Worm (Caenorhabditis elegans) whole organism, L4 larva: ENCODE data around the gene sucg-1.

Experiments used
- T20F7.1 ChIP-seq: fragments of 200-800 bp; sonication (Bioruptor generic); optimal IDR thresholded peaks from 2 replicates; lab custom pipeline; 2018; ENCODE audit warnings: mild to moderate bottlenecking, missing genetic modification characterization, missing compliant biosample characterization
- Y105C5A.15 ChIP-seq: fragments of 200-800 bp; sonication (Bioruptor generic); IDR thresholded peaks from 2 replicates; pipeline ENCODE4 v1.3.6; 2022; ENCODE audit warnings: missing genetic modification characterization, missing compliant biosample characterization
- ZK546.5 ChIP-seq, 2 experiments: sonication (generic microtip); optimal IDR thresholded peaks; 2 replicates each; lab custom pipeline; 2017; ENCODE audit warnings: missing biosample characterization in 2 of 2, missing genetic modification characterization in 2 of 2
- aly-2 ChIP-seq: sonication (generic microtip); optimal IDR thresholded peaks from 2 replicates; lab custom pipeline; 2018; ENCODE audit warnings: missing biosample characterization, missing genetic modification characterization
- arid-1 ChIP-seq: fragments of 200-800 bp; sonication (Bioruptor generic); conservative IDR thresholded peaks from 2 replicates; pipeline ENCODE4 v1.3.6; 2022; ENCODE audit warnings: missing genetic modification reagents, missing genetic modification characterization, missing compliant biosample characterization
- ceh-28 ChIP-seq: fragments of 150-350 bp; optimal IDR thresholded peaks from 2 replicates; lab custom pipeline; 2014; ENCODE audit warnings: missing biosample characterization, missing genetic modification reagents, missing genetic modification characterization
- ceh-32 ChIP-seq: sonication (generic microtip); optimal IDR thresholded peaks from 2 replicates; lab custom pipeline; 2016; ENCODE audit warnings: mild to moderate bottlenecking, missing genetic modification characterization, missing compliant biosample characterization; ENCODE audit not compliant: poor library complexity
- ceh-62 ChIP-seq: sonication (generic microtip); optimal IDR thresholded peaks from 2 replicates; lab custom pipeline; 2017; ENCODE audit warnings: missing biosample characterization, missing genetic modification characterization
- ctbp-1 ChIP-seq: fragments of 200-800 bp; sonication (Bioruptor generic); IDR thresholded peaks from 2 replicates; pipeline ENCODE4 v1.3.6; 2022; ENCODE audit warnings: missing genetic modification reagents, missing genetic modification characterization, missing compliant biosample characterization
- daf-16 ChIP-seq, 3 experiments: sonication (generic microtip); optimal IDR thresholded peaks; 2 replicates each; lab custom pipeline; 2016 to 2017; ENCODE audit warnings: missing genetic modification characterization in 3 of 3, missing genetic modification reagents in 3 of 3, mild to moderate bottlenecking in 2 of 3, missing compliant biosample characterization in 2 of 3, missing biosample characterization in 1 of 3, moderate library complexity in 1 of 3
- daf-8 ChIP-seq: fragments of 200-800 bp; sonication (Bioruptor generic); IDR thresholded peaks from 2 replicates; pipeline ENCODE4 v1.3.6; 2022; ENCODE audit warnings: missing genetic modification characterization, missing compliant biosample characterization
- dmd-8 ChIP-seq: fragments of 200-800 bp; sonication (Bioruptor generic); IDR thresholded peaks from 2 replicates; pipeline ENCODE4 v1.3.6; 2022; ENCODE audit warnings: missing genetic modification characterization, missing compliant biosample characterization
- dpl-1 ChIP-seq: fragments of 150-350 bp; optimal IDR thresholded peaks from 2 replicates; lab custom pipeline; 2014; ENCODE audit warnings: missing biosample characterization, missing genetic modification reagents, missing genetic modification characterization
- duxl-1 ChIP-seq: sonication (generic microtip); optimal IDR thresholded peaks from 2 replicates; lab custom pipeline; 2016; ENCODE audit warnings: mild to moderate bottlenecking, missing genetic modification characterization, moderate library complexity, missing compliant biosample characterization; ENCODE audit not compliant: poor library complexity
- dve-1 ChIP-seq: sonication (generic microtip); optimal IDR thresholded peaks from 2 replicates; lab custom pipeline; 2017; ENCODE audit warnings: antibody characterized with exemption, mild to moderate bottlenecking, missing genetic modification characterization, missing compliant biosample characterization; ENCODE audit not compliant: insufficient read depth
- fos-1 ChIP-seq: fragments of 150-350 bp; optimal IDR thresholded peaks from 2 replicates; lab custom pipeline; 2014; ENCODE audit warnings: missing biosample characterization, missing genetic modification characterization
- gei-8 ChIP-seq: fragments of 200-800 bp; sonication (Bioruptor generic); optimal IDR thresholded peaks from 2 replicates; lab custom pipeline; 2018; ENCODE audit warnings: mild to moderate bottlenecking, missing genetic modification characterization, missing compliant biosample characterization
- hif-1 ChIP-seq, 2 experiments: sonication (generic microtip); optimal IDR thresholded peaks; 2 replicates each; lab custom pipeline; 2016 to 2017; ENCODE audit warnings: missing compliant biosample characterization in 2 of 2, missing genetic modification characterization in 2 of 2, missing genetic modification reagents in 2 of 2, missing genotype in 2 of 2, mild to moderate bottlenecking in 1 of 2
- lin-39 ChIP-seq: fragments of 150-350 bp; optimal IDR thresholded peaks from 2 replicates; lab custom pipeline; 2014; ENCODE audit warnings: missing biosample characterization, missing genetic modification reagents, missing genetic modification characterization
- mdt-29 ChIP-seq: fragments of 200-800 bp; sonication (Bioruptor generic); IDR thresholded peaks from 2 replicates; pipeline ENCODE4 v1.3.6; 2022; ENCODE audit warnings: missing genetic modification reagents, missing genetic modification characterization, missing compliant biosample characterization
- nhr-111 ChIP-seq: fragments of 200-800 bp; sonication (Bioruptor generic); optimal IDR thresholded peaks from 2 replicates; lab custom pipeline; 2018; ENCODE audit warnings: mild to moderate bottlenecking, missing genetic modification characterization, missing compliant biosample characterization
- rbr-2 ChIP-seq: sonication (generic microtip); optimal IDR thresholded peaks from 2 replicates; lab custom pipeline; 2016; ENCODE audit warnings: missing genotype, missing genetic modification characterization, missing compliant biosample characterization
- saeg-2 ChIP-seq: fragments of 200-800 bp; sonication (Bioruptor generic); IDR thresholded peaks from 2 replicates; pipeline ENCODE4 v1.3.6; 2022; ENCODE audit warnings: missing genetic modification reagents, missing genetic modification characterization, missing compliant biosample characterization
- set-16 ChIP-seq: fragments of 200-800 bp; sonication (Bioruptor generic); IDR thresholded peaks from 2 replicates; pipeline ENCODE4 v1.3.6; 2022; ENCODE audit warnings: missing genetic modification reagents, missing genetic modification characterization, missing compliant biosample characterization
- snpc-1.2 ChIP-seq: fragments of 200-800 bp; sonication (Bioruptor generic); IDR thresholded peaks from 2 replicates; pipeline ENCODE4 v1.3.6; 2022; ENCODE audit warnings: missing genetic modification reagents, missing genetic modification characterization, missing compliant biosample characterization
- snpc-4 ChIP-seq: fragments of 150-350 bp; optimal IDR thresholded peaks from 2 replicates; lab custom pipeline; 2014; ENCODE audit warnings: missing biosample characterization, missing genetic modification characterization
- unc-130 ChIP-seq: sonication (generic microtip); optimal IDR thresholded peaks from 2 replicates; lab custom pipeline; 2016; ENCODE audit warnings: missing genetic modification reagents, missing genetic modification characterization, missing compliant biosample characterization
- unc-39 ChIP-seq: sonication (generic microtip); optimal IDR thresholded peaks from 2 replicates; lab custom pipeline; 2017; ENCODE audit warnings: missing biosample characterization, missing genetic modification characterization
- unc-62 ChIP-seq, 3 experiments: fragments of 150-350 bp in 1 of 3; sonication (generic microtip); optimal IDR thresholded peaks in 2 of 3; peaks in 1 of 3; 1 replicate in 1 of 3; 2 replicates in 2 of 3; lab custom pipeline; 2014 to 2017; ENCODE audit warnings: missing biosample characterization in 3 of 3, missing genetic modification characterization in 3 of 3, missing genetic modification reagents in 3 of 3, missing genotype in 1 of 3
- vab-7 ChIP-seq: fragments of 200-800 bp; sonication (Bioruptor generic); IDR thresholded peaks from 2 replicates; pipeline ENCODE4 v1.3.6; 2022; ENCODE audit warnings: missing genetic modification reagents, missing genetic modification characterization, missing compliant biosample characterization
- zfp-2 ChIP-seq: sonication (generic microtip); optimal IDR thresholded peaks from 2 replicates; lab custom pipeline; 2016; ENCODE audit warnings: mild to moderate bottlenecking, missing genetic modification characterization, missing compliant biosample characterization
- ztf-11 ChIP-seq: fragments of 150-350 bp; optimal IDR thresholded peaks from 2 replicates; lab custom pipeline; 2014; ENCODE audit warnings: missing biosample characterization, missing genetic modification characterization
- ztf-7 ChIP-seq: fragments of 150-350 bp; optimal IDR thresholded peaks from 2 replicates; lab custom pipeline; 2014; ENCODE audit warnings: missing biosample characterization, missing genetic modification characterization

sucg-1 gene

DNA sequence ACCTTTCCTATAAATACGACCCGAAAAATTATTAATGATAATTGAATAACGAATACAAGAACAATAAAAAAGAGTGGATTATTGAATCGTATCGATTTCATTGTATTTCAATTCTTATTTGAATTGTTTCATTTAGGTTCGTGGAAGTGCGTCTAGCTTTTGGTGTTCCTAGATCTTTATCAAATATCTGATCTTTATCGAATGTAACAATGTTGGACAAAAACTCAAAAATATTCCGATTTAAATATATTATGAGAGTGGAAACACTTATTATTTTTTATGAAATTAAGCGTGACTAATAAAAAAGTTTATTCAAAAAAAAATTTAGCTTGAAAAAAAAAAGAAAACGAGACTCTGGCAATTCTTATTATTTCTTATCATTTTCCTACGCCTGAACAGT, 3.2 kb downstream of the sucg-1 start, which contains the start of the genes C50F7.9 and C50F7.3:
Gene C50F7.9 (minus strand): TSS at position 101 of the 400 bp plus-strand sequence.
Gene C50F7.3 (plus strand): TSS at position 370 of the 400 bp plus-strand sequence.
- TF ChIP-seq snpc-4 (tag; lab: Kevin White, UChicago) (no peak), snpc-1.2 (no peak), ctbp-1 (GFP tag; lab: Robert Waterston, UW) (no peak), duxl-1 (tag; lab: Kevin White, UChicago) (no peak), rbr-2 (tag; lab: Kevin White, UChicago) (no peak), gei-8 (GFP tag; lab: Kevin White, UChicago) (no peak), ceh-62 (tag; lab: Kevin White, UChicago) (no peak), dpl-1 (GFP tag; lab: Kevin White, UChicago) (no peak)

DNA sequence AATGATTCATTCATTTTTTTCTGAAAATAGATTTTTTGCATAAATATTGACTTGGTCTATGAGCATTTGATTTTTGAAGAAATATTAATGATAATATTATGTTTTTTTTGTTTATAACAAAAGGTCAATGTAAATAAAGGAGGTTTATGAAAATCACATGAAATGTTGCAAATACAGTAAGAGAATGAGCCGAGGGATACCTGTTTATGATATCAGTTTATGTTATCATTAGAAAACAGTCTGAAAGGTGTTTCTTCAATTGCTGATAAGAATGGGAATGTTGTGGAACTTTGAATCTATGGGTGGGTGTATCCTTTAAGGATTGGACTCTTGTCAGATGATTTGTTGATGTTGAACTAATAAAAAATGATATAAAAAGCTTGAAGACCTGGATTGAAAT, 5.5 kb downstream of the sucg-1 start:
- no peak for TF ChIP-seq ceh-28 (tag; lab: Kevin White, UChicago)
- TF ChIP-seq daf-16 (GFP tag; optimal IDR thresholded peaks at IDR 0.05; lab: Kevin White, UChicago): no peak
- TF ChIP-seq daf-16 (tag; optimal IDR thresholded peaks at IDR 0.05; lab: Kevin White, UChicago): peak; percentile 93
- no peak for TF ChIP-seq fos-1 (tag; lab: Kevin White, UChicago)
- no peak for TF ChIP-seq saeg-2 (GFP tag; lab: Robert Waterston, UW)
- no peak for TF ChIP-seq unc-130 (GFP tag; lab: Kevin White, UChicago)
- TF ChIP-seq, all 104 proteins: peak for 1

DNA sequence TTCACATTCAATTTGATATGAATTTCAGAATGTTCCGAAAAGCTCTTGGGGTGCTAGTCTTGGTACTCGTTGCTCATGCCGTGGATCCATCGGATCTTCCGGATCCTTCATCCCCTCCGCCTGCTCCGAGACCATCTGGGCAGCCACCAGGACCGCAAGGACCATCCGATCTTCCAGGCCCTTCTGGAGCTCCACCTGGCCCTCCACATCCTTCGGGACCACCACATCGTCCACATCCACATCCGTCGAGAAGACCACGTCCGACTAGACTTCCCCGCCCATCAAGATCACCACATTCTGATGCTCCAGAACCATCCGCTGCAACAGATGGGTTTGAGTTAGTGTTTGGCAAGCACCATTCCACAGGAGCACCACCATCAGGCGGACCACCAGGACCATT, 5.9 kb downstream of the sucg-1 start, which contains the start of gene clx-1:
Gene clx-1 (plus strand): TSS at position 30 of the 400 bp plus-strand sequence.
- peak; percentile 91 for TF ChIP-seq set-16
- TF ChIP-seq Y105C5A.15 (GFP tag; lab: Robert Waterston, UW): no peak

DNA sequence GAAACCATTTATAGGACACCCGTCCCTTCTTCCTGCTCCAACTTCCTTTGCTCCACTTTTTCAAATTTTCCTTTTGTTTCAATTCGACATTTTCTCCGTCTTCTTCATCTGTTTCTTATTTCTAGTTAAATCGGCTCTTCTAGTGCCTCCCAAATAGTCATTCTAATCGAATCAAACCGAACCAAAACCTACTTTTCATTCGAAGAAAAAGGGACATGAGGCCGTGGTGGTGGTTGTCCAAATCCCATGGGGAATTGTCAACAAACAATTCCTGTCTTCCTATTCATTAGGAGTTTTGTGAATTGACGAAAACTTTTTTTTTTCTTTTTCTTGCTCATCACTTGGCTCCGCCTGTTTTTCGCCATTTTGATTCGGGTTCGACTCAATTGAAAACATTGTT, 7.9 kb downstream of the sucg-1 start:
- TF ChIP-seq lin-39 (tag; lab: Kevin White, UChicago) (no peak), arid-1 (GFP tag; lab: Robert Waterston, UW) (no peak), dmd-8 (GFP tag; lab: Robert Waterston, UW) (no peak), mdt-29 (GFP tag; lab: Robert Waterston, UW) (no peak), unc-39 (tag; lab: Kevin White, UChicago) (no peak), ceh-32 (tag; lab: Kevin White, UChicago) (no peak), ztf-11 (no peak), vab-7 (GFP tag; lab: Robert Waterston, UW) (no peak), ZK546.5 (tag; optimal IDR thresholded peaks at IDR 0.05; lab: Kevin White, UChicago) (no peak), hif-1 (tag; optimal IDR thresholded peaks at IDR 0.05; lab: Kevin White, UChicago) (no peak), dve-1 (tag; lab: Kevin White, UChicago) (no peak), unc-130 (GFP tag; lab: Kevin White, UChicago) (no peak), nhr-111 (GFP tag; lab: Kevin White, UChicago) (no peak), ztf-7 (no peak), dpl-1 (GFP tag; lab: Kevin White, UChicago) (no peak), saeg-2 (GFP tag; lab: Robert Waterston, UW) (no peak), duxl-1 (tag; lab: Kevin White, UChicago) (no peak), T20F7.1 (GFP tag; lab: Kevin White, UChicago) (no peak), daf-8 (GFP tag; lab: Robert Waterston, UW) (no peak)

DNA sequence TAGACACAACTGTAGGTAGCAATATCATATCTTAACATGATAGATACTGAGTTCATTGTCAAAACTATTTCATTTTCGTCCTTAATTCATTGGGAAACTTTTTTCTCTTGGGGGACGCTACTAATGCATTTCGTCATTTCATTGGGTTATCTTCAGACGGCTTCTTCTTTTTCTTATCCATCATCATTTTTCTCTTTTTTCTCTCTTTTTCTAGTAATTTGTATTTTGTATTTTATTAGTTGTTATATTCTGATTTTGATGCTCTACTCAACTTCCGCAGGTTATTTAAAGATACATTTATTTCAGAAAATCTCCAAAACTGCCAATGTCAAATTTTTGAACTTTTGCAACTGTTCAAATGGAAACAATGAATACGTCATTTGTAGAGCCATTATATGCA, 14.8 kb downstream of the sucg-1 start, which contains the start of gene npr-35:
Gene npr-35 (plus strand): TSS at position 301 of the 400 bp plus-strand sequence.
- TF ChIP-seq ZK546.5 (tag; optimal IDR thresholded peaks at IDR 0.05; lab: Kevin White, UChicago) (no peak), aly-2 (tag; lab: Kevin White, UChicago) (no peak), zfp-2 (tag; lab: Kevin White, UChicago) (no peak), unc-62 (GFP tag; optimal IDR thresholded peaks at IDR 0.05 in 1 of 2; lab: Kevin White, UChicago) (peak in 1 of 2 experiments; percentile 80), unc-62 (tag; optimal IDR thresholded peaks at IDR 0.05; lab: Kevin White, UChicago) (no peak)
